Worm (Caenorhabditis elegans) whole organism, midembryonic: ENCODE results near the gene mpk-1.

Experiments
- ref-1 ChIP-seq: fragments of 200-800 bp; sonication (Bioruptor generic); conservative IDR thresholded peaks from 2 replicates; pipeline ENCODE4 v1.3.6; 2022; ENCODE audit warnings: missing genetic modification reagents, missing genetic modification characterization, missing compliant biosample characterization
- tab-1 ChIP-seq: fragments of 200-800 bp; sonication (Bioruptor generic); IDR thresholded peaks from 2 replicates; pipeline ENCODE4 v1.3.6; 2022; ENCODE audit warnings: missing genetic modification characterization, missing compliant biosample characterization

- TF ChIP-seq tab-1 (no peak), ref-1 (no peak)
Measured at ce11 chrIII:4175489-4175888, 52.4 kb downstream of the mpk-1 start.
